Fruit fly (Drosophila melanogaster): ENCODE results near the gene CG9121.
A peak's percentile ranks its signal among the peaks of the same experiment; 100 is the strongest.

CG9121 gene

dm6 chr2L:5004677-5005463 lies 46.0 kb downstream of the CG9121 start:
- TF ChIP-seq fd59A (GFP tag; optimal IDR thresholded peaks at IDR 0.05) = peak; percentile 81
- TF ChIP-seq Hr4 (GFP tag; optimal IDR thresholded peaks at IDR 0.05) = peak; percentile 91
- peak; percentile 91 for TF ChIP-seq pdm3 (GFP tag; optimal IDR thresholded peaks at IDR 0.05)
- TF ChIP-seq CG7368 (GFP tag; optimal IDR thresholded peaks at IDR 0.05) = peak; percentile 87
- TF ChIP-seq CG8632 (GFP tag; optimal IDR thresholded peaks at IDR 0.05) = peak; percentile 81
- peak; percentile 85 to 87 for TF ChIP-seq ss (GFP tag; optimal IDR thresholded peaks at IDR 0.05)
- TF ChIP-seq Blimp-1 (GFP tag; optimal IDR thresholded peaks at IDR 0.05) = peak; percentile 47
- TF ChIP-seq CG6854 (GFP tag; optimal IDR thresholded peaks at IDR 0.05) = peak; percentile 29
- TF ChIP-seq CG11294 (GFP tag; IDR thresholded peaks at IDR 0.05) = peak; percentile 89
- peak; percentile 91 for TF ChIP-seq CG3919 (GFP tag; optimal IDR thresholded peaks at IDR 0.05)
- TF ChIP-seq CG31627 (GFP tag; optimal IDR thresholded peaks at IDR 0.05) = peak; percentile 90
- peak; percentile 88 for TF ChIP-seq cyc (GFP tag; optimal IDR thresholded peaks at IDR 0.05)
- TF ChIP-seq Ets96B (tag; optimal IDR thresholded peaks at IDR 0.05) = peak; percentile 90
- TF ChIP-seq Met (GFP tag; optimal IDR thresholded peaks at IDR 0.05) = peak; percentile 87
- TF ChIP-seq topi (GFP tag; optimal IDR thresholded peaks at IDR 0.05) = peak; percentile 88
- TF ChIP-seq CG10631 (GFP tag; optimal IDR thresholded peaks at IDR 0.05) = peak; percentile 90
- TF ChIP-seq CG8119 (GFP tag; IDR thresholded peaks at IDR 0.05) = peak; percentile 88
- peak; percentile 74 for TF ChIP-seq CG6276 (GFP tag; optimal IDR thresholded peaks at IDR 0.05)
- peak; percentile 91 for TF ChIP-seq achi (GFP tag; optimal IDR thresholded peaks at IDR 0.05)
- TF ChIP-seq Sox15 (GFP tag; optimal IDR thresholded peaks at IDR 0.05) = peak; percentile 82
- peak; percentile 73 for TF ChIP-seq vri (GFP tag; optimal IDR thresholded peaks at IDR 0.05)
- TF ChIP-seq CG6792 (GFP tag; optimal IDR thresholded peaks at IDR 0.05) = peak; percentile 91
- peak; percentile 91 for TF ChIP-seq esn (GFP tag; optimal IDR thresholded peaks at IDR 0.05)
- TF ChIP-seq Eip75B (GFP tag; optimal IDR thresholded peaks at IDR 0.05) = peak; percentile 88
- peak; percentile 87 for TF ChIP-seq net (GFP tag; optimal IDR thresholded peaks at IDR 0.05)
- TF ChIP-seq CG4318 (GFP tag; optimal IDR thresholded peaks at IDR 0.05) = no peak
- peak; percentile 96 for TF ChIP-seq Eip78C (GFP tag)
- peak; percentile 80 for TF ChIP-seq CG34406 (GFP tag; optimal IDR thresholded peaks at IDR 0.05)
- TF ChIP-seq lz (GFP tag; optimal IDR thresholded peaks at IDR 0.05) = peak; percentile 89
- TF ChIP-seq CG15336 (GFP tag; IDR thresholded peaks at IDR 0.05) = peak; percentile 88
- peak; percentile 90 for TF ChIP-seq OdsH (GFP tag; optimal IDR thresholded peaks at IDR 0.05)
- TF ChIP-seq CG11762 (GFP tag; optimal IDR thresholded peaks at IDR 0.05; ENCODE audit: insufficient read depth) = peak; percentile 83
- peak; percentile 94 for TF ChIP-seq svp (GFP tag)
- TF ChIP-seq Hr38 (GFP tag; optimal IDR thresholded peaks at IDR 0.05) = peak; percentile 19
- peak; percentile 91 for TF ChIP-seq Sox14 (GFP tag; optimal IDR thresholded peaks at IDR 0.05)
- TF ChIP-seq dac (GFP tag; optimal IDR thresholded peaks at IDR 0.05) = peak; percentile 60
- peak; percentile 56 for TF ChIP-seq fd85E (GFP tag; optimal IDR thresholded peaks at IDR 0.05)
- peak; percentile 88 for TF ChIP-seq acj6 (GFP tag; optimal IDR thresholded peaks at IDR 0.05)
- peak; percentile 86 for TF ChIP-seq CG8319 (GFP tag; optimal IDR thresholded peaks at IDR 0.05)
- peak; percentile 88 for TF ChIP-seq CG32006 (GFP tag; optimal IDR thresholded peaks at IDR 0.05)
- peak; percentile 89 for TF ChIP-seq eg (GFP tag; IDR thresholded peaks at IDR 0.05)
- TF ChIP-seq CG6808 (GFP tag; optimal IDR thresholded peaks at IDR 0.05) = peak; percentile 82
- TF ChIP-seq Gug (GFP tag; IDR thresholded peaks at IDR 0.05) = peak; percentile 86
- peak; percentile 91 for TF ChIP-seq Hr39 (GFP tag; optimal IDR thresholded peaks at IDR 0.05)
- peak; percentile 82 for TF ChIP-seq Ets21C (GFP tag; optimal IDR thresholded peaks at IDR 0.05)
- TF ChIP-seq CG3032 (tag; optimal IDR thresholded peaks at IDR 0.05) = peak; percentile 88
- peak; percentile 82 for TF ChIP-seq spab (GFP tag; optimal IDR thresholded peaks at IDR 0.05)
- TF ChIP-seq CG6163 (GFP tag; IDR thresholded peaks at IDR 0.05) = peak; percentile 95
- peak; percentile 80 for TF ChIP-seq CG16779 (tag; optimal IDR thresholded peaks at IDR 0.05)
- peak; percentile 72 for TF ChIP-seq Eip93F (GFP tag; optimal IDR thresholded peaks at IDR 0.05)
- peak; percentile 80 to 82 for TF ChIP-seq salr (GFP tag; optimal IDR thresholded peaks at IDR 0.05)

Measured in whole organism, prepupa.